Fruit fly (Drosophila melanogaster): ENCODE data around the gene Saf-B.

DNA sequence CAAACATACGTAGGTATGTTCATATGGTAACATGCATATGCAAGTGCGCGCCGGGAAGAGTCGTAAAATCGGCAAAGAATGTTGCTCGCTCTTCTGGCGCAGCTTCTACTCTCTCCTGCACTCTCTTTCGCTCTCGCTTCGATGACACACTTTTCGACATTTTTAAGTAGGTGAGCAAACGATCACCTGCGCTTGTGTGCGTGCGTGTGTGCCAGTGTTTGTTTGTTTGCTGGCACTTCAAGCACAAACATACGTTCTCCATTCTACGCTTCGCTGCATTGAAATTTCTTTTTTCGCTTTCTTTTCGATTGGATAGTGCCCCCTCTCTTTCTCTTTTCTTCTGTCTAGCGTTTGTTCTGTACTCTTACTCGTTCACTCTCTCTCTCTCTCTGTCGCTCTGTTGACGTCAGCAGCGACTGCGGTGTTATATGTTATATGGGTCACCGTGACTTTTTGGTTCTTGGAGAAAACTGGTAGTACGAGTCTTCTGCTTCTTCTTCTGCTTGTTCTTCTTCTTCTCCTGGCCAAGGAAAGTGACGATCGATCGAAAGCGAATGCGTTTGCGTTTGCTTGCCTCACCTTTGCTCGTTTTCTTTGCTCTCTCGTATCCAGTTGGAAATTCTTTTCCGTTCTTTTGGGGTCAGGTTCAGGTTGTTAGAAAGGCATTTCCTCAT lies 49.5 kb upstream of the Saf-B start:
- TF ChIP-seq CG1620 (GFP tag; optimal IDR thresholded peaks at IDR 0.05) (no peak), cnc (optimal IDR thresholded peaks at IDR 0.05) (no peak), pad (GFP tag; optimal IDR thresholded peaks at IDR 0.05) (no peak), CG14711 (tag; optimal IDR thresholded peaks at IDR 0.05) (no peak), cic (GFP tag; optimal IDR thresholded peaks at IDR 0.05) (no peak), Clk (GFP tag; optimal IDR thresholded peaks at IDR 0.05) (no peak), tj (GFP tag; optimal IDR thresholded peaks at IDR 0.05) (no peak), Mnt (GFP tag; optimal IDR thresholded peaks at IDR 0.05) (no peak), kay (GFP tag; ENCODE audit: borderline replicate concordance) (no peak), CG12768 (GFP tag; optimal IDR thresholded peaks at IDR 0.05) (no peak), Hr96 (GFP tag; optimal IDR thresholded peaks at IDR 0.05) (no peak)
